Worm (Caenorhabditis elegans) whole organism, L4/young adult: ENCODE data around the gene aptf-2.

Source experiments
- W03F9.2 ChIP-seq: fragments of 150-350 bp; optimal IDR thresholded peaks from 2 replicates; lab custom pipeline; 2014; ENCODE audit warnings: missing biosample characterization, missing genetic modification characterization
- dao-5 ChIP-seq: sonication (generic microtip); optimal IDR thresholded peaks from 2 replicates; lab custom pipeline; 2016; ENCODE audit warnings: missing genotype, missing genetic modification characterization, moderate library complexity, missing compliant biosample characterization
- him-1 ChIP-seq: sonication (generic microtip); optimal IDR thresholded peaks from 2 replicates; lab custom pipeline; 2016; ENCODE audit warnings: missing genotype, missing genetic modification reagents, missing genetic modification characterization, missing compliant biosample characterization

DNA sequence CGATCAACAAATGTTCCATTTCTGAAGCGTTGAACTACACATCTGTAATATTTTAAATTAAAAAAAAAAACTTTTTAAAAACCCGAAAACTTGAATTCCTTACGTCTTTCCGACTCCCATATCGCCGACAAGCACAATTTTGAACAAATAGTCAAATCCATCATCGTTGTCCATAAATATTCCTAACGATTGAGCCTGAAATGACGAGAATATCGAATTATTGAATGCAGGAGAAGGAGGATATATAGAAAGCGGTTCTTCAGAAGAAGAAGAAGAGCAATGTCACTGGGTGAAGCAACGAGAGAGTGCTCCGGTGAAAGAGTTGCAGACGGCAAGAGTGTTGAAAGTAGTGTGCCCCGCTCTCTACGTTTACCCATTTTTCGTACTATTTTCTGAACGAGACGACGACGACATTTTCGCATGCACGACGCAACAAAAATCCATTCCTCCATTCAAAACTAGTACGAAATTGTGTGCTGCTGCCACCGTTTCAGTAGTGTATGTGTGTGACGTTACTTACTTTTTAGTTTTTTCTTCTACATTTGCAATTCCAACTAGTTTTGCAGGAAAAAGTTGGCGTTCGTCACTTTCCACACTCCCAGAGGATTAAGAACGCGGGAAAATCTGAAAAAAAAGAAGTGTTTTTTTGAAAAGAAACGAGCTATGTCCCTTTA is 32.0 kb downstream of the aptf-2 start, which contains the start of gene rab-19:
- TF ChIP-seq him-1 (tag; lab: Kevin White, UChicago) = no peak
- TF ChIP-seq dao-5 (tag; lab: Kevin White, UChicago) = no peak
- TF ChIP-seq W03F9.2 (tag; lab: Kevin White, UChicago) = no peak
